Worm (Caenorhabditis elegans): ENCODE measurements around the gene H06A10.1.
A peak's percentile ranks its signal among the peaks of the same experiment; 100 is the strongest.

Gene H06A10.1

DNA sequence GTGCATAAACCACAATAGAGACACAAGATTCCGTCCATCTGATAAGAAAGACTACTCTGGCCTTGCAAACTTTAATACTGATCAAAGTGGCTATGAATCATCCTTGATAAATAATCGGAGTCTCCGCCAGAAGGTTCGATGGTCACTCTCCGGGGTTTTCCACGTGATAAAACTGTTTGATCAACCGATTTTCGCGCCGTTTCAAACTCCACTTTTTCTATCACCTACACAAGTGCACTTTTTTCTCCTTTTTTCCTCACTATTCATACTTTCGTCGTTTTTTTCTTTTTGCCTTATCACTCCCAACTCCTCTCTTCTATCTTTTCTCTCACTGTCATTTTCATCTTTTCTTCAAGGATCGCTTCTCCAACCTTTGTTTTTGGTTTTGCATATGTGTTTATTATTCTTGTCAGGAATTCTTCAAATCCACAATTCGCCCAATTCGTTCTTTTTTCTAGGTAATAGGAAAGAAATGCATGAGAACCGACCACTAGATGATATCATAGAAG is 21.4 kb downstream of the H06A10.1 start, which contains the start of gene F18H3.4 (continued):
- TF ChIP-seq lin-1 (GFP tag; IDR thresholded peaks at IDR 0.05) (peak; percentile 50; the same call in 1 of the 2 replicates), rbr-2 (tag; optimal IDR thresholded peaks at IDR 0.05) (no peak), fos-1 (tag; optimal IDR thresholded peaks at IDR 0.05) (no peak), nhr-42 (GFP tag; IDR thresholded peaks at IDR 0.05) (peak; percentile 25; the same call in 1 of the 2 replicates), F26F4.8 (GFP tag; conservative IDR thresholded peaks at IDR 0.05) (no peak), mxl-2 (GFP tag; conservative IDR thresholded peaks at IDR 0.05) (no peak), lin-38 (GFP tag; IDR thresholded peaks at IDR 0.05) (0 out of 2 replicates have a peak, but pooled peaks have one; percentile 20), mdl-1 (tag; optimal IDR thresholded peaks at IDR 0.05) (peak; percentile 12 to 77), lin-39 (tag; optimal IDR thresholded peaks at IDR 0.05) (no peak), snpc-1.2 (GFP tag; IDR thresholded peaks at IDR 0.05) (no peak), mes-2 (tag; optimal IDR thresholded peaks at IDR 0.05; ENCODE audit: poor library complexity, severe bottlenecking) (peak; percentile 43), set-16 (GFP tag; IDR thresholded peaks at IDR 0.05) (no peak), lsy-2 (tag; optimal IDR thresholded peaks at IDR 0.05) (peak in 1 of 2 experiments; percentile 60), ZK546.5 (tag; optimal IDR thresholded peaks at IDR 0.05) (no peak), nhr-11 (tag; optimal IDR thresholded peaks at IDR 0.05) (no peak), nhr-48 (tag; optimal IDR thresholded peaks at IDR 0.05) (peak; percentile 91), pha-4 (GFP tag; IDR thresholded peaks at IDR 0.05) (0 out of 2 replicates have a peak, but pooled peaks have one; percentile 20), pha-4 (tag; optimal IDR thresholded peaks at IDR 0.05) (peak; percentile 30), ceh-62 (tag; optimal IDR thresholded peaks at IDR 0.05) (no peak), aly-2 (tag; optimal IDR thresholded peaks at IDR 0.05) (no peak), ceh-20 (GFP tag; IDR thresholded peaks at IDR 0.05) (0 out of 2 replicates have a peak, but pooled peaks have one; percentile 44), daf-16 (GFP tag; optimal IDR thresholded peaks at IDR 0.05) (peak in 1 of 2 experiments; percentile 69), daf-16 (tag; optimal IDR thresholded peaks at IDR 0.05) (peak; percentile 87), ceh-28 (tag; optimal IDR thresholded peaks at IDR 0.05) (no peak), skn-1 (tag; optimal IDR thresholded peaks at IDR 0.05) (no peak), Y48G9A.11 (GFP tag; IDR thresholded peaks at IDR 0.05) (no peak), nhr-28 (tag; optimal IDR thresholded peaks at IDR 0.05) (peak; percentile 91), attf-4 (tag; optimal IDR thresholded peaks at IDR 0.05) (no peak), dve-1 (tag; optimal IDR thresholded peaks at IDR 0.05; ENCODE audit: insufficient read depth) (peak; percentile 91), F10B5.3 (tag; optimal IDR thresholded peaks at IDR 0.05) (no peak), php-3 (GFP tag; IDR thresholded peaks at IDR 0.05) (peak; percentile 95)

DNA sequence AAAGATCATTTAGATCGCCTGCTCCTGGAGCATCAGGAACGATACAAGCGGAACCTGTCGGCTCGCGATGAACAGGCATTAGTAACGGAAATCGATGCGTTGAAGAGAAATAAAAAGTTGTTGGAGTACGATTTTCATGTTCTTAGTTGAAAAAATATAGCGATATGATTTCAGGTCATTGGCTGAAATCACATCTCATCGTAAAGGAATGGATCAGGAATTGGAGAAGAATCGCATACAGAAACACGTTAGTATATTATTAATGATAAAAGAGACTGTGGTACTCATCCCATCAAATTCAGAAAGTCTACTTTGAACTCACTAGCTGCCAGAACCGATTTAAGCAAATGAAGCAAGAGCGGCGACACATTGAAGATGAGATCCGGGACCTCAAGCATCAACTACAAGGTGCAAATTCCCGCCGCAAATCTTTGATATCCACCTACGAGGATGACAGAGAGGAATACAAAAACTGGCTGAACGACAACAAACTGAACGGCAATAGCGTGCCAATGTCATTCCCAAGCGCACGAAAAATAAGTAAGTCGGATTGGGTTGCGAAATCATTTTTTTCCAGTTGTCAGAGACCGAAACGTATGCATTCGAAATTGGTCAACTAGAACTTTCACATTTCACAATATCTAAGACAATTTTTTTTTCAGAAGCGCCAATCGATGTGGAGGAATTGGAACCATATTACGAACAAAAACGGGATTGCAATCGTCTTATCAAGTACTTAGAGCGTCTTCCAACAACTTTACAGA is 22.9 kb downstream of the H06A10.1 start:
- TF ChIP-seq fkh-10 (GFP tag; optimal IDR thresholded peaks at IDR 0.05): no peak
- peak in 1 of 2 experiments; percentile 92 for TF ChIP-seq unc-62 (GFP tag; optimal IDR thresholded peaks at IDR 0.05 in 1 of 2)
- no peak for TF ChIP-seq unc-62 (tag; optimal IDR thresholded peaks at IDR 0.05)

DNA sequence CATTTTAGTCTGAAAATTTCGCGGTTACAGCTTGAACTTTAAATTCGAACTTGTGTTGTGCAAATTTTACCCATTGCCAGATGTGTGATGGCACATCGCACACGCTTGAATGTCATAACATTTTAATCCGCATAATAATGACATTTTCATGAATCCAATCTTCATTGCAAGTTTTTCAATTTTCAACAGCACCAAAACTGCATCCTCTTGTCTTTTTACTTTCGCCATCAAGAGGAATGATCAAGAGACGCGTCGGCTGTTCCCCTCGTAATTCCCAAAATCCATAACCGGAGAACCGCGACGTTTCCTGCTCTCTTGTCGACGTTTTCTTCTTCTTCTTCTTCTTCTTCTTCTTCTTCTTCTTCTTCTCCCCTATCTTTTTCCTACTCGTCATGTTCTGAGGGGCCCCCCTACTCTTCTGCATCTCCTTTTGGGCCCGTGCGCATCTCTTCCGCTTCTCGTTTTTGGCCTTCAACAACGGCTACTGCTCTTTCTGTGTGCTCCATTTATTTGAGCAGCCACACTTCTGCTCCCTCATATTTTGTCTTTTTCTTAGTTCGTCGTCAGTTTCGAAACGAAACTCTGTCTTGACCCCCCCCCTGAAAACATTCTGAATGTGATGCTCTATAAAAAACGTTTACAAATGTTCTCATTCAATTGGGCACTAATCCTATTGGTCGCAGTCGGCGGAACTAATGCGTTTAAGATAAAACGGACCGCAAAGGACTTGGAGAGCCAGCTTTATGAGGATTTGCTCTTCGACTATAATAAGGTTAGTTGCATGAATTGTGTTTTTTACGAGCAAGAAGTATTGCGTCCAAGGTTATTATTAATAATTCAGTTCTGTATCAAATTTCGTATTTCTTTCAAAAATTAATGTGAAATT is 25.3 kb downstream of the H06A10.1 start, which contains the start of gene acr-12:
Gene acr-12, plus strand, starts transcription at position 430 of the 886 bp plus-strand sequence.
- TF ChIP-seq F44E2.7 (GFP tag; IDR thresholded peaks at IDR 0.05): no peak
- peak; percentile 76 for TF ChIP-seq aha-1 (tag)
- TF ChIP-seq hlh-30 (tag; optimal IDR thresholded peaks at IDR 0.05; ENCODE audit: insufficient read depth): no peak
- no peak for TF ChIP-seq rbr-2 (tag; optimal IDR thresholded peaks at IDR 0.05)
- TF ChIP-seq arid-1 (GFP tag; conservative IDR thresholded peaks at IDR 0.05): no peak
- TF ChIP-seq unc-62 (GFP tag; optimal IDR thresholded peaks at IDR 0.05 in 1 of 2): peak in 1 of 2 experiments; percentile 93
- no peak for TF ChIP-seq unc-62 (tag; optimal IDR thresholded peaks at IDR 0.05)
- TF ChIP-seq duxl-1 (tag; optimal IDR thresholded peaks at IDR 0.05; ENCODE audit: poor library complexity): no peak
- TF ChIP-seq aly-2 (tag; optimal IDR thresholded peaks at IDR 0.05): no peak
- TF ChIP-seq fkh-10 (GFP tag; optimal IDR thresholded peaks at IDR 0.05): peak; percentile 19
- no peak for TF ChIP-seq D1046.2 (GFP tag; IDR thresholded peaks at IDR 0.05)
- no peak for TF ChIP-seq gei-8 (GFP tag; optimal IDR thresholded peaks at IDR 0.05)
- no peak for TF ChIP-seq T26A8.4 (GFP tag; IDR thresholded peaks at IDR 0.05)
- no peak for TF ChIP-seq ama-1 (optimal IDR thresholded peaks at IDR 0.05)
- TF ChIP-seq dmd-8 (GFP tag; IDR thresholded peaks at IDR 0.05): no peak
- no peak for TF ChIP-seq hlh-11 (tag; optimal IDR thresholded peaks at IDR 0.05)
- peak; percentile 57 for TF ChIP-seq set-16 (GFP tag; IDR thresholded peaks at IDR 0.05)
- TF ChIP-seq egl-43 (GFP tag; IDR thresholded peaks at IDR 0.05): 0 out of 2 replicates have a peak, but pooled peaks have one; percentile 38
